Fruit fly (Drosophila melanogaster): ENCODE data around the gene Tre1.

Gene Tre1

DNA sequence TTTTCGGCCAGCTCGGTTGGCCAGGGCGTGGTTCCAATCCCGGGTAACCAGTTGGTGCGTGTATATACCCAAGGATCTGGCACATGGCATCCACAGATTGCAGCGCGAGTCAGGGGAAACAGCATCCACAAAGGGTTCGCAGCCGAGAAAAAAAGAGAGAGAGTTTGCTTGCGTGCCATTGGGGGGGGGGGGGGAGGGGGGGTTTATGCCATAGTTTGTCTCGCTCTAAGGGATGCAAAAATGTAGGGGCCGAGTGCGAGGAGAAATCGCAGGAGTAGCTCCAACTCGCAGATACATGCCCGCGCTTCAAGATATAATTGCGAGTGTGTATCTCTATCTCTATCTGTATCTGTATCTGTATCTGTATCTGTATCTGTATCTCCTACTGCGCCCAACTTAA is 29.8 kb downstream of the Tre1 start:
- no peak for TF ChIP-seq Myc (optimal IDR thresholded peaks at IDR 0.05)
- peak; percentile 70 for TF ChIP-seq Dfd (GFP tag; optimal IDR thresholded peaks at IDR 0.05)

DNA sequence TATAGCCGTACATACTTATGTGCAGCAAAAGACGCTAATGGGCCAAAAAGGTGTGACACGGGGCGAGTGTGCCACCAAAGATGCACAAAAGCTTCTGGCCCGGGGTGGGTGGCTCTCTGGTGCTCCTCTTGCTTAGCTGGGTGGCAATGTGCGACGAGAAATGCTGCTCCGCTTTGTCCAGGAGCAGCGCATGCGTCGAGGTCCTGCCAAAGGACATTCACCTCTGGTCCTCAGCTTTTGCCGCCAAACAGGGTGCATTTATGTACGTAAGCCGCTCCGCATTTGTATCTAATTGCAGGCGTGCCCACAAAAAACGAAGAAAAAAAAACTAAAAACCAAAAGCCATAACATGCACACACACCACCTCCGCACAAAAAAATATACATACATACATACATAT is 30.4 kb downstream of the Tre1 start:
- no peak for TF ChIP-seq Jra (GFP tag; optimal IDR thresholded peaks at IDR 0.05)
- no peak for TF ChIP-seq tai (GFP tag; optimal IDR thresholded peaks at IDR 0.05)
- TF ChIP-seq pan (optimal IDR thresholded peaks at IDR 0.05) = no peak

DNA sequence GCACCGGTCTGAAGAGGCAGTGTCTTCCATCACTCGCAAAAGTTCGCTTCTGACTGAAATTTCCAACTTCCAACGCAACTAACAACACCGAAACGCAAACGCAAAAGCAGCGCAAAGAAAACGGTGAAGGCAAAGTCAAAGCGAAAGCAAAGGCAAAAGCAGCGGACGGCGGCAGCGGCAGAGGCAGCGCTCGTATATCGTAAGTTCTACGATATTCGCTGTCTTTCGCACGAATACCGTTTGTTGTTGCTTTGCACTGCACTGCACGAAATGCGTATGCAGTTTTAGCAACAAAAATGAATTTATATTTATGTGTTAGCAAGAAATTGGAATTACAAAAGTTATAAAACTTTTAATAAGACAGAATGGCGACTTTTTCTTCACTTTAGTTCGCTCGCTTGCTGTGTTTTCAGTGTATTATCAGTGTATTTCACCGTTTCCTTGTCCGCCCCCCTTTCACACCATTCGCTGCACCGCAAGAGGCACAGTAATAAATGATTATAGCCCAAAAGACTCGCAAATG is 31.3 kb downstream of the Tre1 start, which contains the start of gene OtopLa:
TSS of gene OtopLa (minus strand) at position 51 of the 523 bp plus-strand sequence.
- TF ChIP-seq usp (GFP tag; optimal IDR thresholded peaks at IDR 0.05) (no peak), jim (GFP tag; optimal IDR thresholded peaks at IDR 0.05) (no peak), GATAd (GFP tag; optimal IDR thresholded peaks at IDR 0.05) (no peak), Jra (GFP tag; optimal IDR thresholded peaks at IDR 0.05) (no peak), dl (GFP tag; optimal IDR thresholded peaks at IDR 0.05; ENCODE audit: insufficient read depth in 1 of 2, partially characterized antibody in 2 of 2) (no peak), Hnf4 (GFP tag; optimal IDR thresholded peaks at IDR 0.05) (peak; percentile 53), fru (GFP tag; optimal IDR thresholded peaks at IDR 0.05) (peak; percentile 78), N (GFP tag; optimal IDR thresholded peaks at IDR 0.05) (no peak), Mio (GFP tag; optimal IDR thresholded peaks at IDR 0.05) (no peak), Dif (GFP tag; optimal IDR thresholded peaks at IDR 0.05; ENCODE audit: partially characterized antibody) (no peak), pan (optimal IDR thresholded peaks at IDR 0.05) (no peak), HLH106 (tag; optimal IDR thresholded peaks at IDR 0.05) (peak; percentile 64), Myc (optimal IDR thresholded peaks at IDR 0.05) (no peak), CG32264 (GFP tag; optimal IDR thresholded peaks at IDR 0.05) (peak; percentile 30), brk (GFP tag; optimal IDR thresholded peaks at IDR 0.05) (peak; percentile 4), h (GFP tag; optimal IDR thresholded peaks at IDR 0.05) (peak; percentile 72), br (GFP tag; optimal IDR thresholded peaks at IDR 0.05) (peak; percentile 63), sage (GFP tag; optimal IDR thresholded peaks at IDR 0.05) (no peak), lola (GFP tag; optimal IDR thresholded peaks at IDR 0.05) (no peak), OdsH (GFP tag; optimal IDR thresholded peaks at IDR 0.05) (peak; percentile 61), dsf (GFP tag; optimal IDR thresholded peaks at IDR 0.05; ENCODE audit: borderline replicate concordance) (no peak), woc (GFP tag; optimal IDR thresholded peaks at IDR 0.05) (peak; percentile 22), Abd-B (GFP tag; optimal IDR thresholded peaks at IDR 0.05) (no peak), ey (GFP tag; optimal IDR thresholded peaks at IDR 0.05) (peak; percentile 72), tai (GFP tag; optimal IDR thresholded peaks at IDR 0.05) (no peak), dmrt93B (GFP tag; optimal IDR thresholded peaks at IDR 0.05) (peak; percentile 25), Rel (GFP tag; optimal IDR thresholded peaks at IDR 0.05) (no peak), Rel (tag; optimal IDR thresholded peaks at IDR 0.05) (peak; percentile 18), psq (GFP tag; optimal IDR thresholded peaks at IDR 0.05) (peak; percentile 52), sv (GFP tag; optimal IDR thresholded peaks at IDR 0.05) (peak; percentile 62), CrebA (GFP tag; optimal IDR thresholded peaks at IDR 0.05; ENCODE audit: borderline replicate concordance) (no peak), Dfd (GFP tag; optimal IDR thresholded peaks at IDR 0.05) (no peak), CG9705 (GFP tag; optimal IDR thresholded peaks at IDR 0.05) (peak; percentile 6), Sp1 (GFP tag; optimal IDR thresholded peaks at IDR 0.05) (peak; percentile 60), foxo (GFP tag; optimal IDR thresholded peaks at IDR 0.05) (peak in 1 of 2 experiments; percentile 81), Hr78 (GFP tag; optimal IDR thresholded peaks at IDR 0.05) (no peak), Vsx2 (GFP tag; optimal IDR thresholded peaks at IDR 0.05; ENCODE audit: partially characterized antibody) (no peak), rgr (GFP tag; optimal IDR thresholded peaks at IDR 0.05) (peak; percentile 59), Hr83 (GFP tag; optimal IDR thresholded peaks at IDR 0.05; ENCODE audit: poor library complexity, severe bottlenecking) (no peak)
